Worm (Caenorhabditis elegans) whole organism, L4/young adult: Measurements from ENCODE around the gene C01G12.13.

Source experiments
- W03F9.2 ChIP-seq: fragments of 150-350 bp; optimal IDR thresholded peaks from 2 replicates; lab custom pipeline; 2014; ENCODE audit warnings: missing biosample characterization, missing genetic modification characterization
- dao-5 ChIP-seq: sonication (generic microtip); optimal IDR thresholded peaks from 2 replicates; lab custom pipeline; 2016; ENCODE audit warnings: missing genotype, missing genetic modification characterization, moderate library complexity, missing compliant biosample characterization
- him-1 ChIP-seq: sonication (generic microtip); optimal IDR thresholded peaks from 2 replicates; lab custom pipeline; 2016; ENCODE audit warnings: missing genotype, missing genetic modification reagents, missing genetic modification characterization, missing compliant biosample characterization

C01G12.13 gene

DNA sequence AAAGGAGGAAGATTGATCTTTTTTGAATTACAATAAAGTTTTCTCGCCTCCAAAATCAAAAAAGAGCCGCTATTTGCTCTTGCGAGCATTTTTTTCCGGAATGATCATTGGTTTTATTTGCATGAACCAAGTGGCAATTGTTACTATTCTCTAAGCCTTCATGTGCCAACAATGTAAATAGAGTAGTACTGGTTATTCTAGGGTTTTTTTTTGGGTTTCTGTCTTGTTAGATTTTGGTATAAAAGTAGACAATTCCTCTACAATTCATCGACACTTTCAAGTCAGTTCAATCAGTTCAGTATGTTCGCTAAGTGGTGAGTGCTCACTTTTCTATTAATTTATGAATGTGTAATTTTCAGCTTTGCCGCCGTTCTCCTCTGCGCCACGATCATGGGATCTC, 1.5 kb downstream of the C01G12.13 start, which contains the start of gene nspb-7:
nspb-7 (plus strand) TSS at position 301 of the 400 bp plus-strand sequence.
- no peak for TF ChIP-seq W03F9.2
- TF ChIP-seq dao-5 (tag; lab: Kevin White, UChicago), result no peak

DNA sequence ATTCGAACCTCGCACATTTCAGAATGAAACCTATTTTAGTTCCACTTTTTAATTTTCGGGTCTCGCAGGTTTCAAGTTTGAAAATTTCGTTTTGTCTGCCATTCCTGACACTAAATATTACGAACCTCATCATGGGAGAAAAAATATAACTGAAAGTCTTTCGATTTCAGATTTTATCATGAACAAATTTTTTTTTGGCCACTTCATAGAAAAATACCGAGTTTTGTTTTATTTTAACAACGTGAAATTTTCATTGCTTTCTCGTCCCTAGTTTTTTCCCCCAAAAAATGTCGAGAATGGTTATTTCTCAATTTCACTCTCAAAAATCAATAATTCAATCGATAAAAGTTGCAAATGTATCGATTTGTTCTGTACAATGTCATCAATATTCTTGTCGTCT, 2.2 kb downstream of the C01G12.13 start, which contains the start of gene C01G12.9:
C01G12.9 (plus strand) TSS at position 301 of the 400 bp plus-strand sequence.
- TF ChIP-seq dao-5 (tag; lab: Kevin White, UChicago), result no peak
- TF ChIP-seq him-1 (tag; lab: Kevin White, UChicago), result no peak
- TF ChIP-seq W03F9.2, result no peak

ce11 chrII:14580549-14580948, 4.0 kb downstream of the C01G12.13 start, which contains the start of the genes nspb-8 and nspb-9:
Gene nspb-8, minus strand, starts transcription at chrII:14580649.
Gene nspb-9, plus strand, starts transcription at chrII:14580859.
- no peak for TF ChIP-seq him-1 (tag; lab: Kevin White, UChicago)
- no peak for TF ChIP-seq dao-5 (tag; lab: Kevin White, UChicago)
- TF ChIP-seq W03F9.2, result no peak

DNA sequence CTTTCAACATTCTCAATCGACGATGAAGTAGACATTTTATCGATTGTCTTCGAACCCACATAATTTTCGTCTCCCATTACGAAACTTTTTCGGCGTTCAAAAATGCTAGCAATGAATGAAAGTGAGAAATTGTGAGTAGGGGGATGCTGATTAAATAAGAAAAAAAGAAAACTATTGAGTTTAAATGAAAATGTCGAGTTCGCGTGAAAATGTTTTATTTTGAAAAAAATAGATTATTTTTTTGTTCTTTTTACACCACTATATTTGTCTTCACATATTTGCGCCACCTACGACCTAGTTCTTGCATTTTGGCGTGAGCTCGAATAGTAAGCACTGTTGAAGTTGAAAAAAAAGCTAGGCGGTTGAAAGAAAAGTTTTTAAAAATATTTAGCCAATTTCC, 5.7 kb downstream of the C01G12.13 start, which contains the start of gene C01G12.3:
C01G12.3 (minus strand) TSS at position 101 of the 400 bp plus-strand sequence.
- TF ChIP-seq him-1 (tag; lab: Kevin White, UChicago), result no peak
- no peak for TF ChIP-seq W03F9.2
- no peak for TF ChIP-seq dao-5 (tag; lab: Kevin White, UChicago)

DNA sequence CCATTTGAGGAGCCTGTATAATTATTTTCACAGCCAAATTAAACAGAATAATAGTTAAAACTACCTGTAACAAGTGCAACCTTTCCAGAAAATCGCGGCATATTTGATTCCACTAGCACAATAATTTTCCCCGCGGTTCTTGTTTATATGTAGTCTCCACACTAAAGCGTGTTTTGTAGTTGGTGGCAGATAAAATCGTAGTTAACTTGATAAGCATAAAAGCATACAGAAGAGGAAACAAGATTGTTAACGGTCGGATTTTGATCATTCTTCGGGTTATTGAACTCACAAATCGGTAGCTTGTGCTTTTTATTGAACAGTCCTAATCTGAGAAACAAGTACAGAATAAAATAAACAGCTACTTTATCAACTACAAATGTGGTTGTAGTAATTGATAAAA, 10.9 kb downstream of the C01G12.13 start, which contains the start of gene C01G12.5:
C01G12.5 (minus strand) TSS at position 101 of the 400 bp plus-strand sequence.
- TF ChIP-seq W03F9.2 (no peak), dao-5 (tag; lab: Kevin White, UChicago) (no peak), him-1 (tag; lab: Kevin White, UChicago) (no peak)

DNA sequence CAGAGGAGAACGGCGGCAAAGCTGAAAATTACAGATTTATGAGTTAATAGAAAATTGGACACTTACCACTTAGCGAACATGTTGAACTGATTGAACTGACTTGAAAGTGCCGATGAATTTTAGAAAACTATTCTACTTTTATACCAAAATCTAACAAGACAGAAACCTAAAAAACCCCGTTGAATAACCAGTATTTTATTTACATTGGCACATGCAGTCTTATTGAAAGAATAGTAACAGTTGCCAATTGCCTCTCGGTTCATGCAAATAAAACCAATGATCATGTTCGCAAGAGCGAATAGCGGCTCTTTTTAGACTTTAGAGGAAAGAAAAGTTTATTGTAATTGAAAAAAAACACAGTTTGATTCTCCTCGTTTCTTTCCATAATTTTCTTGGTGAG, 11.6 kb downstream of the C01G12.13 start, which contains the start of gene nspb-10:
nspb-10 (minus strand) TSS at position 101 of the 400 bp plus-strand sequence.
- TF ChIP-seq W03F9.2 (no peak), him-1 (tag; lab: Kevin White, UChicago) (no peak), dao-5 (tag; lab: Kevin White, UChicago) (no peak)

DNA sequence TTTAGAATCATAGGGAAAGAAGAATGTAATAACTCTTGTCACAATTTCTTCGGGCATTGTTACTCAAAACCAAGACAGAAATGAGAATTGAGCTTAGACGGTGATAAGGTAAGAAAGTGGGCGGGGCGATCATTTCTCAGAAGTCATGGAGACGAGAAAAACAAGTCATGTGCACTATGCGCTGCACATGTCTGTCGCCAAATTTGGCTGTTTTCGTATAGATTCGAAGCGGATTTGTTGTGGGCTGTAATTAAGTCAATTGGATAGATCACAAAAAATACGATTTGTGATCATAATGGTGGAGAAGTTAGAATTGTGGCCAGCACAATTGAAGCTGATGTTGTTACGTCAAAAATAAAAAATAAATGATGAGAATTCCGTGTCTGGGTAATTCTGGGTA, 15.2 kb downstream of the C01G12.13 start, which contains the start of gene C01G12.7:
C01G12.7 (minus strand) TSS at position 195 of the 400 bp plus-strand sequence.
- TF ChIP-seq him-1 (tag; lab: Kevin White, UChicago) (no peak), W03F9.2 (no peak), dao-5 (tag; lab: Kevin White, UChicago) (no peak)

- TF ChIP-seq W03F9.2 (no peak), him-1 (tag; lab: Kevin White, UChicago) (no peak), dao-5 (tag; lab: Kevin White, UChicago) (no peak)
Observed at ce11 chrII:14592629-14593028, 16.1 kb downstream of the C01G12.13 start.

ce11 chrII:14593281-14593680, 16.8 kb downstream of the C01G12.13 start, which contains the start of gene catp-4:
Gene catp-4, plus strand, starts transcription at chrII:14593581.
- TF ChIP-seq W03F9.2, result no peak
- no peak for TF ChIP-seq dao-5 (tag; lab: Kevin White, UChicago)
- no peak for TF ChIP-seq him-1 (tag; lab: Kevin White, UChicago)

DNA sequence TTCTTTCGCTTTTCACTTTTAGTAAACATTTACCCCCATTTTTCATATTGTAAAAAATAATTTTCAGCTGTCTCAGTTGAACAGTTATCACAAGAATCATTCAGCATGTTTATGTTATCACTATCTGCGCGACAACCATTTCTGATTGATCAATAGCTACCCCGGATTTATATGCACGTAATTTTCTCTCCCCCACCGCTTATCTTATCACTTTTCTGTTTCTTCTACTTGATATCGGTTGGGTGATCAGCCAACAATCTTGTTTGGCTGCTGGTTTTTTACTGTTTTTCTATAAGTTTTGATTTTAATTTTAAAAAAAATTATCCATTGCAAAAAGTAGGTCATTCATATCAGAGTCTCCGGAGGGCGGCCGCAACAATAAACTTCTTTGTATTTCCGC, 21.3 kb downstream of the C01G12.13 start:
- TF ChIP-seq him-1 (tag; lab: Kevin White, UChicago) (no peak), dao-5 (tag; lab: Kevin White, UChicago) (no peak), W03F9.2 (no peak)

ce11 chrII:14598367-14598766, 21.8 kb downstream of the C01G12.13 start:
- TF ChIP-seq W03F9.2, result no peak
- TF ChIP-seq him-1 (tag; lab: Kevin White, UChicago), result no peak
- TF ChIP-seq dao-5 (tag; lab: Kevin White, UChicago), result no peak

DNA sequence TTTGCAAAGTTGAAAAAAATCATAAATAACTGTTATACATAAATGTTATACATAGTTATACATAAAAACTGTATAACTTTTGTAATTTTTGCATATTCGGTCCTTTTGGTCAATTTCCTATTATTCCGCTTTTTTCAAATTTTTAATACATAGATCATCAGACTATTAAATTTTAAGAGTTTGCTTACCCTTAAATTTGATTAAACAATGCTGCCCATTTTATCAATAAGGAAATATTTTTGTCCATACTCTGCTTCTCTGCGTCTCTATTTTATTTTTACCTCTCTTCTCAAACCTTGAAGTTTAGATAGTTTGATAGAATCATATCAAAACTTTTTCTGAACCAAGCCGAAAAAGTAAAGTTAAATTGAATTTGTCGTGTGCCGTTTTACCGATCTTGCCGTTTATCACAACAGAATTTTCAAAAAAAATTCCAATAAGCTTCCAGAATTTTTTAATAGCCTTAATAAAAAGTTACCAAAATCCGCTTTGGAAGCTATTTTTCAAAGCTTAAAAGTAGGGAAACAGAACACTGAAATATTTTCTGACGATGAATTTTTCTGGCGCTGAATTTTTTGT, 22.8 kb downstream of the C01G12.13 start:
- TF ChIP-seq W03F9.2, result no peak
- no peak for TF ChIP-seq him-1 (tag; lab: Kevin White, UChicago)
- no peak for TF ChIP-seq dao-5 (tag; lab: Kevin White, UChicago)

- TF ChIP-seq W03F9.2 (no peak), dao-5 (tag; lab: Kevin White, UChicago) (no peak), him-1 (tag; lab: Kevin White, UChicago) (no peak)
Observed at ce11 chrII:14599933-14600630, 23.6 kb downstream of the C01G12.13 start.

DNA sequence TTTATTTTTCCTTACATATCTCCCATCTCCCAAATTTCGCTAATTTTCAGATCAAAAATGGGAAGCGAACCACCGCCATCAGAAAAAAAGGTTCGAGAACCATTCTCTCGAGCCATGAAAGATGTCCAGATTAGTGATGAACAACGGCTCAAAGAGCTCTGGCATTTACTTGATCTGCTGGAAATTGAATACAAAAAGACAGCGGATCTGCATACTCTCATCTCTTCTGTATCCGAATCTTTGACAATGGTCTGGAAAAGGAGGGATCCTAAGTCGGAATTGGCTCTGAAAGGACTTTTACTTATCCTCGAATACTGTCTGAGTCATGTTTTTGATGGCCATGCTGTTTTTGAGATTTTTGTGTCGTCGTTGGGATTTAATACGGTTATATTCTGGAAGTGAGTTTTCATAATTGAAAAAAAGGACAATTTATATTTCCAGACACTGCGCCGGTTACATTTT, 24.4 kb downstream of the C01G12.13 start, which contains the start of gene tps-2:
tps-2 (plus strand) TSS at position 51 of the 462 bp plus-strand sequence.
- TF ChIP-seq him-1 (tag; lab: Kevin White, UChicago), result no peak
- TF ChIP-seq dao-5 (tag; lab: Kevin White, UChicago), result no peak
- no peak for TF ChIP-seq W03F9.2
